Fruit fly (Drosophila melanogaster) whole organism, prepupa: ENCODE measurements at regions not wholly inside any gene's neighbourhood (a gene's known extent, or its start where the extent isn't known, plus 50 kb on each side); places are given as distances from the start of the nearest gene placed in this dataset.

Experiments
- Blimp-1 ChIP-seq: fragments of 200-800 bp; sonication (Bioruptor generic); optimal IDR thresholded peaks from 3 replicates; lab custom pipeline; 2017; ENCODE audit warnings: missing biosample characterization, missing genetic modification characterization, mild to moderate bottlenecking, moderate library complexity, missing genetic modification reagents
- CG6163 ChIP-seq: fragments of 200-800 bp; sonication (Bioruptor generic); IDR thresholded peaks from 3 replicates; pipeline ENCODE4 v1.3.6; 2022; ENCODE audit warnings: missing biosample characterization, missing genetic modification characterization
- CG7368 ChIP-seq: fragments of 200-800 bp; sonication (Bioruptor generic); optimal IDR thresholded peaks from 3 replicates; lab custom pipeline; 2016; ENCODE audit warnings: missing biosample characterization, missing genetic modification characterization
- CG8319 ChIP-seq: fragments of 200-800 bp; sonication (Bioruptor generic); optimal IDR thresholded peaks from 3 replicates; lab custom pipeline; 2016; ENCODE audit warnings: missing biosample characterization, missing genetic modification characterization
- dac ChIP-seq: fragments of 200-800 bp; sonication (Bioruptor generic); optimal IDR thresholded peaks from 2 replicates; lab custom pipeline; 2017; ENCODE audit warnings: missing biosample characterization, mild to moderate bottlenecking, missing genetic modification characterization
- fd59A ChIP-seq: fragments of 200-800 bp; sonication (Bioruptor generic); optimal IDR thresholded peaks from 2 replicates; lab custom pipeline; 2017; ENCODE audit warnings: missing biosample characterization, mild to moderate bottlenecking, missing genetic modification characterization, missing genetic modification reagents

DNA sequence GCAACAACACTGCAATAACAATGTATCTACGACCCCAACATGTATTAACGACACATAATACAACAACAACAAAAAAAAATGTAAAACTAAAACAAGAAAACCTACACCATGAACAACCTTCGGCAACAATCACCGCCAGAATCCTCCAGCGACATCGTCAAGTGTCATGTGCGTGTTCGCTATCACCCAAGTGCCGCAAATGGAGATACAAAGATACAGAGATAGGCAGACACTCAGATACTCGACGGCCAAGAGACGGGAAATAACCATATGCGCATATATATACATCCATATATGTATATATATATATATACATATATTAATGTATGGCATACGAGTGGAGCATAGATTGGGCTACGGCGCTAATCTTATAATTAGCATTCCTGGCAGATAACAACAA lies 62.7 kb upstream of the CG12362 start:
- no peak for TF ChIP-seq CG7368
- TF ChIP-seq fd59A: no peak
- TF ChIP-seq CG6163 (GFP tag; lab: Robert Waterston, UW): no peak
- no peak for TF ChIP-seq dac (GFP tag; lab: Kevin White, UChicago)
- no peak for TF ChIP-seq Blimp-1 (GFP tag; lab: Kevin White, UChicago)
- TF ChIP-seq CG8319 (GFP tag; lab: Kevin White, UChicago): no peak
